Worm (Caenorhabditis elegans): ENCODE data around the gene ubc-23.

Gene ubc-23

ce11 chrX:8843988-8844387, at the start of gene ubc-23:
Gene ubc-23, plus strand, starts transcription at chrX:8844288.
- no peak for TF ChIP-seq cebp-2 (GFP tag; IDR thresholded peaks at IDR 0.05)
- no peak for TF ChIP-seq zfh-2 (GFP tag; conservative IDR thresholded peaks at IDR 0.05)
- no peak for TF ChIP-seq F57A8.1 (GFP tag; optimal IDR thresholded peaks at IDR 0.05)
- TF ChIP-seq nhr-80 (tag; optimal IDR thresholded peaks at IDR 0.05) = no peak
- TF ChIP-seq Y79H2A.3 (GFP tag; conservative IDR thresholded peaks at IDR 0.05) = no peak
- TF ChIP-seq ceh-100 (GFP tag; IDR thresholded peaks at IDR 0.05) = no peak
- no peak for TF ChIP-seq nfya-1 (tag; optimal IDR thresholded peaks at IDR 0.05; ENCODE audit: borderline replicate concordance, insufficient read depth)
- TF ChIP-seq Y67H2A.10 (GFP tag; conservative IDR thresholded peaks at IDR 0.05) = no peak
- TF ChIP-seq F55B11.4 (tag; optimal IDR thresholded peaks at IDR 0.05; ENCODE audit: borderline replicate concordance, insufficient read depth) = no peak
- no peak for TF ChIP-seq Y53G8AR.9 (GFP tag; conservative IDR thresholded peaks at IDR 0.05)
- TF ChIP-seq lsl-1 (GFP tag; optimal IDR thresholded peaks at IDR 0.05) = no peak
- no peak for TF ChIP-seq lin-40 (tag; optimal IDR thresholded peaks at IDR 0.05)
- TF ChIP-seq akir-1 (GFP tag; optimal IDR thresholded peaks at IDR 0.05) = no peak

ce11 chrX:8796699-8797282, 47.3 kb upstream of the ubc-23 start, which contains the start of gene R04E5.7:
Gene R04E5.7, minus strand, starts transcription at chrX:8797262.
- no peak for TF ChIP-seq F49E8.2 (tag; optimal IDR thresholded peaks at IDR 0.05; ENCODE audit: insufficient read depth)
- TF ChIP-seq lsl-1 (GFP tag; optimal IDR thresholded peaks at IDR 0.05) = no peak
- TF ChIP-seq zfh-2 (GFP tag; conservative IDR thresholded peaks at IDR 0.05) = no peak
- no peak for TF ChIP-seq ceh-79 (tag; optimal IDR thresholded peaks at IDR 0.05)
- 0 out of 2 replicates have a peak, but pooled peaks have one; percentile 38 for TF ChIP-seq cebp-1 (GFP tag; IDR thresholded peaks at IDR 0.05)
- peak; percentile 37 for TF ChIP-seq cebp-1 (tag; optimal IDR thresholded peaks at IDR 0.05)
- TF ChIP-seq aptf-3 (GFP tag; IDR thresholded peaks at IDR 0.05) = no peak
- no peak for TF ChIP-seq Y56A3A.18 (GFP tag; IDR thresholded peaks at IDR 0.05)
- TF ChIP-seq C17E4.6 (GFP tag; IDR thresholded peaks at IDR 0.05) = no peak
- no peak for TF ChIP-seq ztf-6 (GFP tag; IDR thresholded peaks at IDR 0.05)
- no peak for TF ChIP-seq lag-1 (GFP tag; IDR thresholded peaks at IDR 0.05)
- TF ChIP-seq egl-44 (GFP tag; IDR thresholded peaks at IDR 0.05) = no peak
- TF ChIP-seq unc-62 (GFP tag; optimal IDR thresholded peaks at IDR 0.05) = no peak
- TF ChIP-seq Y67H2A.10 (GFP tag; conservative IDR thresholded peaks at IDR 0.05) = no peak
- no peak for TF ChIP-seq repo-1 (tag; optimal IDR thresholded peaks at IDR 0.05)
- TF ChIP-seq let-607 (tag; optimal IDR thresholded peaks at IDR 0.05) = no peak
- no peak for TF ChIP-seq ceh-91 (GFP tag; IDR thresholded peaks at IDR 0.05)
- no peak for TF ChIP-seq nfya-2 (GFP tag; IDR thresholded peaks at IDR 0.05)
- 0 out of 2 replicates have a peak, but pooled peaks have one; percentile 41 for TF ChIP-seq nhr-120 (GFP tag; IDR thresholded peaks at IDR 0.05)
- TF ChIP-seq xnd-1 (tag; optimal IDR thresholded peaks at IDR 0.05) = no peak
- no peak for TF ChIP-seq ama-1 (optimal IDR thresholded peaks at IDR 0.05)
- peak in 1 of 2 experiments; percentile 23 for TF ChIP-seq ama-1 (GFP tag; optimal IDR thresholded peaks at IDR 0.05)
- peak; percentile 11 for TF ChIP-seq T07F8.4 (tag; optimal IDR thresholded peaks at IDR 0.05)
- TF ChIP-seq Y53F4B.3 (GFP tag; IDR thresholded peaks at IDR 0.05) = no peak
- TF ChIP-seq D2030.7 (GFP tag; IDR thresholded peaks at IDR 0.05) = peak; percentile 67; the same call in 1 of the 2 replicates
- no peak for TF ChIP-seq egrh-3 (GFP tag; IDR thresholded peaks at IDR 0.05)
- TF ChIP-seq snpc-1.3 (tag; optimal IDR thresholded peaks at IDR 0.05; ENCODE audit: insufficient read depth) = no peak
- peak in 1 of 2 experiments; percentile 1 for TF ChIP-seq rec-8 (tag; optimal IDR thresholded peaks at IDR 0.05)
- peak; percentile 9 for TF ChIP-seq snpc-1.1 (tag; optimal IDR thresholded peaks at IDR 0.05; ENCODE audit: insufficient read depth)
- TF ChIP-seq hrde-1 (tag; optimal IDR thresholded peaks at IDR 0.05; ENCODE audit: borderline replicate concordance) = no peak
- TF ChIP-seq him-1 (tag; optimal IDR thresholded peaks at IDR 0.05) = peak; percentile 65
- no peak for TF ChIP-seq K11D2.4 (GFP tag; IDR thresholded peaks at IDR 0.05)
- peak; percentile 66; the same call in 1 of the 2 replicates for TF ChIP-seq dox-1 (GFP tag; IDR thresholded peaks at IDR 0.05)
- peak; percentile 64 for TF ChIP-seq hmg-1.2 (GFP tag; IDR thresholded peaks at IDR 0.05)
- peak; percentile 34 for TF ChIP-seq nhr-90 (tag; optimal IDR thresholded peaks at IDR 0.05)
- TF ChIP-seq tbp1 (GFP tag; optimal IDR thresholded peaks at IDR 0.05) = peak; percentile 89

Data from whole organism, young adult.